Worm (Caenorhabditis elegans): Measurements from ENCODE around the gene ssp-36.

ce11 chrIV:9716490-9716889 is 49.7 kb downstream of the ssp-36 start:
- TF ChIP-seq him-1 (tag; optimal IDR thresholded peaks at IDR 0.05) (no peak), dao-5 (tag; optimal IDR thresholded peaks at IDR 0.05) (no peak)
